Worm (Caenorhabditis elegans): ENCODE data around the gene apl-1.
A peak's percentile ranks its signal among the peaks of the same experiment; 100 is the strongest.

Gene apl-1

DNA sequence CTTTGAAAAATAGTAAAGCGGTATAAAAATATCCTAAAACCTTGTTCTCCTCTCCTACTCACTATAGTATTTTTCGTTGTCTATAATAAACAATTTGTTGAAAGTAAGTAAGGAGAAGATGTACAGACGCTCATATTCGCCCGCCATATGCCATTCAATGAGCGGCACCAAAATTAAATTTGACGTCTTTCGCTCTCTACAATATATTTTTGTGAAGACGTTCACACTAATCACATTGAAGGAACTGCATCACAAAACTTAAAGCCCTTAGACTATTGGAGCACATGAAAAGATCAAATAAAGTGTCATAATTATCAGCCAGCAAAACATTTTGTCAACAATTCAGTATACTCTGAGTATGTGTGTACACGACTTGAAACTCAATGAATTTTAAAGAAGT, 15.1 kb upstream of the apl-1 start:
- TF ChIP-seq unc-86 (tag; optimal IDR thresholded peaks at IDR 0.05) (no peak), unc-42 (tag; optimal IDR thresholded peaks at IDR 0.05) (peak; percentile 80)

DNA sequence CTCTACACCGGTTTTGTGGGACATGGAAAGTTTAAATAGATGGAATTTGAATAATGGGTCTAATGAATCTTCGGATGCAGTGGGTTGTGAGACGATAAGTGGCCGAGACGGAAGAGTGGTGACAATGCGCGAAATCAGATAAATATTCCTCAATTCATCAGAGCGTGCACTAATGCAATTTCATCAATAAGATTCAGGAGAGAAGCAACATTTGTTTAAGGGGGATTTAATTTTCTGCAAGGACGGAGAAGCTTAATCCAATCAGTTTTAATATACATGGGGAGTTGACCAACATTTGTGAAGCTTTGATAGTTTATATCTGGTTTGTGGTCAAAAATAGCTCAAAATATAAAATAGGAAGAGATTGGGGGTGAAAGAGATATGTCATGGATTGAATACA, 12.8 kb upstream of the apl-1 start:
- TF ChIP-seq pax-1 (tag; optimal IDR thresholded peaks at IDR 0.05) (no peak), unc-42 (tag; optimal IDR thresholded peaks at IDR 0.05) (peak; percentile 100), ceh-48 (tag; optimal IDR thresholded peaks at IDR 0.05) (no peak), zip-5 (tag; optimal IDR thresholded peaks at IDR 0.05) (no peak), ceh-45 (GFP tag; IDR thresholded peaks at IDR 0.05) (no peak), T23F11.4 (GFP tag; optimal IDR thresholded peaks at IDR 0.05) (no peak), K09A11.1 (tag; optimal IDR thresholded peaks at IDR 0.05; ENCODE audit: insufficient read depth) (no peak), ceh-31 (tag; optimal IDR thresholded peaks at IDR 0.05) (peak; percentile 43), nfya-1 (tag; optimal IDR thresholded peaks at IDR 0.05) (no peak), ceh-9 (tag; optimal IDR thresholded peaks at IDR 0.05) (no peak), ama-1 (optimal IDR thresholded peaks at IDR 0.05) (no peak), hlh-6 (tag; optimal IDR thresholded peaks at IDR 0.05) (no peak), fax-1 (tag; optimal IDR thresholded peaks at IDR 0.05) (no peak), gmeb-2 (tag; optimal IDR thresholded peaks at IDR 0.05) (no peak), F13H6.1 (tag; optimal IDR thresholded peaks at IDR 0.05) (no peak)

DNA sequence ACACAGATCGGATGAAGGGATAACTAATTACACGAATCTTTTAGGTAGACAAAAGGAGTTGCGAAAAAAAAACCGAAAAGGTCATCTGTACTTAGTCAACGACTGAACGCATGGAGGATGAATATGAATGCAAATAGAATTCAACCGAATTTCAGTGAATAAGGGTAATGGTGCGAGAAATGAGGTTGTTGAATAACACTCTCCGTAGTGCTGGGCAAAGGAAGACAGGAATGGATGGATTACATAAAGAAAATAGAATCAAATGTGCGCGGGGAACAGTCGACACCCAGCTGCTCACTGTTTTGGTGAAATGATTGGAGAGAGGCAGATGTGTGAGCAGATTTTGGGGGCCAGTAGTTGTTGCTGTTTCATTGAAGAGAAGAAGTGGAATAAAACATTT, 7.6 kb upstream of the apl-1 start:
- TF ChIP-seq unc-42 (tag; optimal IDR thresholded peaks at IDR 0.05): peak; percentile 55
- TF ChIP-seq dve-1 (tag; optimal IDR thresholded peaks at IDR 0.05): no peak

DNA sequence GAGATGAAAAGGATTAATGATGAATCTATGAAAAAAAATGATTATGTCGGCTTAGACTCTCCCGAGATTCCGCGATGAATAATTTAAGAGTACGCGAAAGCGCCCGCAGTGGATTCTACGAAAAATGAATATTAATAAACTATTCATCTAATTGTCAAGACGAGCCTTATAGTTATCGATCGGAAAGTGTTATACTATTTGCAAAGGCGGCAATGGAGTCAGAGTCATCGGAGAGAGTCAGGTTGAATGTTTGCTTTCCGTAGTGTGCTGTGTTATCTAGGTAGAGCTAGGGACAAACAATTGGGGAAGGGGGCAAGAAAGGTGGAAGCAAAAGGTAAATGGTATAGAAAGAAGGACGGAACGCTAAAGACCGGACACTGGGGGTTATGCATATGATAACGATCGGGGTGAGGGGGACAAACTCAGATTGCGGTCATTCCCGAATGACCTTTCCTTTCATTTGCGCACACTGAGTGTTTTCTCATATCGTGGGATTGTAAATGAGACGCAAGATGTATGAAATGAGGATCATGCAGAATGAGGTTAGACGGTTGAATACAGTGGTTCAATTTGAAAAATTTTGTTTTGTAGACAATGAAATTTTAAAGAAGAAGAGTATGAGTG, 6.2 kb upstream of the apl-1 start:
- no peak for TF ChIP-seq hlh-6 (tag; optimal IDR thresholded peaks at IDR 0.05)
- TF ChIP-seq ceh-48 (tag; optimal IDR thresholded peaks at IDR 0.05): no peak
- TF ChIP-seq K02D7.2 (tag; optimal IDR thresholded peaks at IDR 0.05): no peak
- no peak for TF ChIP-seq syd-9 (tag; optimal IDR thresholded peaks at IDR 0.05)
- TF ChIP-seq sox-4 (tag; optimal IDR thresholded peaks at IDR 0.05): no peak
- TF ChIP-seq hlh-15 (tag; optimal IDR thresholded peaks at IDR 0.05): no peak
- peak; percentile 41 for TF ChIP-seq elt-2 (tag; optimal IDR thresholded peaks at IDR 0.05)
- no peak for TF ChIP-seq pha-4 (tag; optimal IDR thresholded peaks at IDR 0.05)
- no peak for TF ChIP-seq unc-55 (GFP tag; optimal IDR thresholded peaks at IDR 0.05)
- no peak for TF ChIP-seq dmd-4 (tag; optimal IDR thresholded peaks at IDR 0.05; ENCODE audit: borderline replicate concordance)
- no peak for TF ChIP-seq ceh-18 (tag; optimal IDR thresholded peaks at IDR 0.05)
- no peak for TF ChIP-seq pros-1 (tag; optimal IDR thresholded peaks at IDR 0.05)
- TF ChIP-seq hlh-13 (GFP tag; optimal IDR thresholded peaks at IDR 0.05): no peak
- no peak for TF ChIP-seq K09A11.1 (tag; optimal IDR thresholded peaks at IDR 0.05; ENCODE audit: insufficient read depth)
- no peak for TF ChIP-seq nhr-11 (tag; optimal IDR thresholded peaks at IDR 0.05)
- TF ChIP-seq pat-9 (tag; optimal IDR thresholded peaks at IDR 0.05): no peak
- TF ChIP-seq ceh-34 (tag; optimal IDR thresholded peaks at IDR 0.05): peak; percentile 22
- TF ChIP-seq pha-2 (tag; optimal IDR thresholded peaks at IDR 0.05): peak; percentile 51
- TF ChIP-seq sox-2 (GFP tag; IDR thresholded peaks at IDR 0.05): no peak
- no peak for TF ChIP-seq ahr-1 (tag; optimal IDR thresholded peaks at IDR 0.05)
- peak; percentile 7 for TF ChIP-seq ceh-19 (GFP tag; optimal IDR thresholded peaks at IDR 0.05)
- TF ChIP-seq sdc-2 (tag; optimal IDR thresholded peaks at IDR 0.05): peak; percentile 36
- TF ChIP-seq Y22D7AL.16 (tag; optimal IDR thresholded peaks at IDR 0.05): no peak
- no peak for TF ChIP-seq ztf-16 (tag; optimal IDR thresholded peaks at IDR 0.05)
- no peak for TF ChIP-seq unc-42 (tag; optimal IDR thresholded peaks at IDR 0.05)
- TF ChIP-seq pqm-1 (tag; optimal IDR thresholded peaks at IDR 0.05): no peak
- no peak for TF ChIP-seq ets-4 (tag; optimal IDR thresholded peaks at IDR 0.05)
- no peak for TF ChIP-seq ref-2 (tag; optimal IDR thresholded peaks at IDR 0.05)
- TF ChIP-seq dve-1 (tag; optimal IDR thresholded peaks at IDR 0.05): no peak
- peak; percentile 22 for TF ChIP-seq tbx-2 (tag; optimal IDR thresholded peaks at IDR 0.05)
- TF ChIP-seq ceh-30 (tag; optimal IDR thresholded peaks at IDR 0.05): no peak
- peak; percentile 38 for TF ChIP-seq pax-1 (tag; optimal IDR thresholded peaks at IDR 0.05)
- TF ChIP-seq ceh-31 (tag; optimal IDR thresholded peaks at IDR 0.05): peak; percentile 11
- no peak for TF ChIP-seq tbx-7 (tag; optimal IDR thresholded peaks at IDR 0.05)
- TF ChIP-seq madf-2 (tag; optimal IDR thresholded peaks at IDR 0.05): no peak

Measured in whole organism, late embryonic.